Fruit fly (Drosophila melanogaster) whole organism, adult: ENCODE data around the gene CG33281.

Source experiments
- CG12768 ChIP-seq: fragments of 200-800 bp; sonication (Bioruptor generic); optimal IDR thresholded peaks from 2 replicates; lab custom pipeline; 2017; ENCODE audit warnings: missing biosample characterization, missing genetic modification characterization, mild to moderate bottlenecking, moderate library complexity, missing genetic modification reagents
- CG1620 ChIP-seq: fragments of 200-800 bp; sonication (Bioruptor generic); optimal IDR thresholded peaks from 2 replicates; lab custom pipeline; 2016; ENCODE audit warnings: missing biosample characterization, missing genetic modification characterization
- CG33017 ChIP-seq: fragments of 200-800 bp; sonication (Bioruptor generic); optimal IDR thresholded peaks from 2 replicates; lab custom pipeline; 2018; ENCODE audit warnings: missing biosample characterization, mild to moderate bottlenecking, missing genetic modification characterization, moderate library complexity
- CG5204 ChIP-seq: fragments of 200-800 bp; sonication (Bioruptor generic); optimal IDR thresholded peaks from 2 replicates; lab custom pipeline; 2016; ENCODE audit warnings: missing biosample characterization, missing genetic modification characterization
- Clk ChIP-seq: fragments of 200-800 bp; sonication (Bioruptor generic); optimal IDR thresholded peaks from 2 replicates; lab custom pipeline; 2017; ENCODE audit warnings: missing biosample characterization, missing genetic modification characterization
- Crg-1 ChIP-seq: fragments of 200-800 bp; sonication (Bioruptor generic); optimal IDR thresholded peaks from 2 replicates; lab custom pipeline; 2016; ENCODE audit warnings: missing biosample characterization, missing genetic modification characterization
- bab1 ChIP-seq: fragments of 200-800 bp; sonication (Bioruptor generic); optimal IDR thresholded peaks from 3 replicates; lab custom pipeline; 2019; ENCODE audit warnings: missing biosample characterization, mild to moderate bottlenecking, missing genetic modification characterization, moderate library complexity
- cic ChIP-seq: fragments of 200-800 bp; sonication (Bioruptor generic); optimal IDR thresholded peaks from 2 replicates; lab custom pipeline; 2017; ENCODE audit warnings: missing biosample characterization, mild to moderate bottlenecking, missing genetic modification characterization, moderate library complexity
- cnc ChIP-seq, 2 experiments: fragments of >200 bp; optimal IDR thresholded peaks; 2 replicates each; lab custom pipeline; 2017
- kay ChIP-seq: fragments of 200-800 bp; sonication (Bioruptor generic); peaks from one replicate; lab custom pipeline; 2016; ENCODE audit warnings: missing biosample characterization, missing genetic modification characterization, borderline replicate concordance
- ovo ChIP-seq: fragments of 200-800 bp; sonication (Bioruptor generic); optimal IDR thresholded peaks from 2 replicates; lab custom pipeline; 2016; ENCODE audit warnings: missing biosample characterization, missing genetic modification characterization
- tj ChIP-seq: fragments of 200-800 bp; sonication (Bioruptor generic); optimal IDR thresholded peaks from 3 replicates; lab custom pipeline; 2017; ENCODE audit warnings: missing biosample characterization, mild to moderate bottlenecking, missing genetic modification characterization, moderate library complexity
- toe ChIP-seq: fragments of 200-800 bp; sonication (Bioruptor generic); optimal IDR thresholded peaks from 2 replicates; lab custom pipeline; 2016; ENCODE audit warnings: missing biosample characterization, missing genetic modification characterization

DNA sequence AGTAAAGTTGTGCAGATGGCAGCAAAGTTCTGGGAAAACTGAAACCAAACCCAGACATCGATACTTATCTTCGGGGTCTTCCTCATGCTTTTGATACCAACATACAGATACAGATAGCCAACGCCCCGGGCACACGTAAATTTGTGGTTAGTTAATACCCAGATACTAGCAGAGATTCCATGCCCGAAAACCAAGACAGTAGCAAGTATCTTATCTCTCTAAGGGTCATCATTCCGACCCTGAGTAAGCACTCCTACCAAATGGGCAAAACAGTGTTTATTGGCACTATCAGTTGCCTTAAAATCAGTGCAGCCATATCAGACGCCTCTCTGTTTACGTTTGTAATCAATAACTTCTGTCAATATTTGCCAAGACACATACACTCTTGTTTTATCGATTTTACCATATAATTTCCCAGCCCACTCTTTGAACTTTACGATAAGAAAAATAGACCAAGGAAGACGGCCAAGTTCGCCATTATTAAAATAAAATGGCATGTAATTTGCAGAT, 43.5 kb upstream of the CG33281 start, which contains the start of gene OtopLb:
- TF ChIP-seq toe (peak; percentile 10), kay (GFP tag; lab: Kevin White, UChicago) (peak; percentile 76), cic (peak; percentile 91), CG1620 (GFP tag; lab: Kevin White, UChicago) (no peak), CG33017 (tag; lab: Kevin White, UChicago) (peak; percentile 35), Crg-1 (peak; percentile 63), cnc (optimal IDR thresholded peaks at IDR 0.05; lab: Kevin White, UChicago) (no peak), Clk (GFP tag; lab: Kevin White, UChicago) (peak; percentile 45), bab1 (GFP tag; lab: Kevin White, UChicago) (no peak), CG5204 (GFP tag; lab: Kevin White, UChicago) (peak; percentile 25), CG12768 (GFP tag; lab: Kevin White, UChicago) (peak; percentile 88), ovo (GFP tag; lab: Kevin White, UChicago) (peak; percentile 35), tj (GFP tag; lab: Kevin White, UChicago) (no peak)
